Fruit fly (Drosophila melanogaster): ENCODE measurements around the gene Muted.

- TF ChIP-seq br (GFP tag; optimal IDR thresholded peaks at IDR 0.05) = no peak
- no peak for TF ChIP-seq Sp1 (GFP tag; optimal IDR thresholded peaks at IDR 0.05)
- TF ChIP-seq usp (GFP tag; optimal IDR thresholded peaks at IDR 0.05) = no peak
- TF ChIP-seq pan (optimal IDR thresholded peaks at IDR 0.05) = no peak
- TF ChIP-seq dl (GFP tag; optimal IDR thresholded peaks at IDR 0.05; ENCODE audit: insufficient read depth in 1 of 2, partially characterized antibody in 2 of 2) = no peak
- TF ChIP-seq ey (GFP tag; optimal IDR thresholded peaks at IDR 0.05) = no peak
- TF ChIP-seq h (GFP tag; optimal IDR thresholded peaks at IDR 0.05) = no peak
- no peak for TF ChIP-seq lola (GFP tag; optimal IDR thresholded peaks at IDR 0.05)
- TF ChIP-seq N (GFP tag; optimal IDR thresholded peaks at IDR 0.05) = no peak
- no peak for TF ChIP-seq woc (GFP tag; optimal IDR thresholded peaks at IDR 0.05)
- TF ChIP-seq psq (GFP tag; optimal IDR thresholded peaks at IDR 0.05) = no peak
- TF ChIP-seq OdsH (GFP tag; optimal IDR thresholded peaks at IDR 0.05) = no peak
- no peak for TF ChIP-seq tai (GFP tag; optimal IDR thresholded peaks at IDR 0.05)
Measured at dm6 chr3R:22400246-22400645, 37.8 kb downstream of the Muted start.
